Fruit fly (Drosophila melanogaster) whole organism, embryonic: Measurements from ENCODE around the gene CG5326.

Source experiments
- Bteb2 ChIP-seq: fragments of 200-800 bp; sonication (Bioruptor generic); optimal IDR thresholded peaks from 2 replicates; lab custom pipeline; 2016; ENCODE audit warnings: missing biosample characterization, missing genetic modification characterization
- CG10321 ChIP-seq: fragments of 200-800 bp; sonication (Bioruptor generic); IDR thresholded peaks from 2 replicates; pipeline ENCODE4 v1.3.6; 2022; ENCODE audit warnings: missing biosample characterization, missing genetic modification characterization
- CG11398 ChIP-seq: fragments of 200-800 bp; sonication (Bioruptor generic); optimal IDR thresholded peaks from 2 replicates; lab custom pipeline; 2016; ENCODE audit warnings: missing biosample characterization, missing genetic modification characterization
- CG13894 ChIP-seq: fragments of 200-800 bp; sonication (Bioruptor generic); optimal IDR thresholded peaks from 3 replicates; lab custom pipeline; 2018; ENCODE audit warnings: missing biosample characterization, mild to moderate bottlenecking, missing genetic modification characterization, moderate library complexity
- CG14710 ChIP-seq: fragments of 200-800 bp; sonication (Bioruptor generic); optimal IDR thresholded peaks from 3 replicates; lab custom pipeline; 2019; ENCODE audit warnings: missing biosample characterization, mild to moderate bottlenecking, missing genetic modification characterization, moderate library complexity
- CG14860 ChIP-seq: fragments of 200-800 bp; sonication (Bioruptor generic); IDR thresholded peaks from 3 replicates; pipeline ENCODE4 v1.3.6; 2022; ENCODE audit warnings: missing biosample characterization, missing genetic modification characterization; ENCODE audit not compliant: partially characterized antibody
- CG17568 ChIP-seq: fragments of 200-800 bp; sonication (Bioruptor generic); optimal IDR thresholded peaks from 2 replicates; lab custom pipeline; 2018; ENCODE audit warnings: missing biosample characterization, mild to moderate bottlenecking, missing genetic modification characterization, moderate library complexity
- CG18011 ChIP-seq: fragments of 200-800 bp; sonication (Bioruptor generic); optimal IDR thresholded peaks from 2 replicates; lab custom pipeline; 2017; ENCODE audit warnings: missing biosample characterization, missing genetic modification characterization, mild to moderate bottlenecking, moderate library complexity, missing genotype
- CG2116 ChIP-seq: fragments of 200-800 bp; sonication (Bioruptor generic); optimal IDR thresholded peaks from 3 replicates; lab custom pipeline; 2018; ENCODE audit warnings: missing biosample characterization, mild to moderate bottlenecking, missing genetic modification characterization
- CG30431 ChIP-seq: fragments of 200-800 bp; sonication (Bioruptor generic); optimal IDR thresholded peaks from 2 replicates; lab custom pipeline; 2017; ENCODE audit warnings: missing biosample characterization, missing genetic modification characterization
- CG31365 ChIP-seq: fragments of 200-800 bp; sonication (Bioruptor generic); optimal IDR thresholded peaks from 2 replicates; lab custom pipeline; 2018; ENCODE audit warnings: missing biosample characterization, mild to moderate bottlenecking, missing genetic modification characterization
- CG32772 ChIP-seq: fragments of 200-800 bp; sonication (Bioruptor generic); IDR thresholded peaks from 2 replicates; pipeline ENCODE4 v1.3.6; 2022; ENCODE audit warnings: missing biosample characterization, missing genetic modification characterization
- CG4617 ChIP-seq: fragments of 200-800 bp; sonication (Bioruptor generic); optimal IDR thresholded peaks from 3 replicates; lab custom pipeline; 2016; ENCODE audit warnings: missing biosample characterization, missing genetic modification characterization, borderline replicate concordance
- CG9215 ChIP-seq: fragments of 200-800 bp; sonication (Bioruptor generic); IDR thresholded peaks from 2 replicates; pipeline ENCODE4 v1.3.6; 2022; ENCODE audit warnings: missing biosample characterization, missing genetic modification characterization
- CG9609 ChIP-seq: fragments of 200-800 bp; sonication (Bioruptor generic); optimal IDR thresholded peaks from 3 replicates; lab custom pipeline; 2016; ENCODE audit warnings: missing biosample characterization, missing genetic modification characterization
- CG9817 ChIP-seq: fragments of 200-800 bp; sonication (Bioruptor generic); optimal IDR thresholded peaks from 2 replicates; lab custom pipeline; 2018; ENCODE audit warnings: missing biosample characterization, mild to moderate bottlenecking, missing genetic modification characterization, moderate library complexity
- Ets97D ChIP-seq: fragments of 200-800 bp; sonication (Bioruptor generic); optimal IDR thresholded peaks from 3 replicates; lab custom pipeline; 2016; ENCODE audit warnings: missing biosample characterization, missing genetic modification characterization
- Hsf ChIP-seq: fragments of 200-800 bp; sonication (Bioruptor generic); optimal IDR thresholded peaks from 3 replicates; lab custom pipeline; 2016; ENCODE audit warnings: missing biosample characterization, missing genetic modification characterization
- Max ChIP-seq: fragments of 200-800 bp; sonication (Bioruptor generic); optimal IDR thresholded peaks from 2 replicates; lab custom pipeline; 2016; ENCODE audit warnings: missing biosample characterization, mild to moderate bottlenecking, missing genetic modification characterization
- Myb ChIP-seq: fragments of 200-800 bp; sonication (Bioruptor generic); optimal IDR thresholded peaks from 2 replicates; lab custom pipeline; 2016; ENCODE audit warnings: missing biosample characterization, missing genetic modification characterization
- NC2β ChIP-seq: fragments of 200-800 bp; sonication (Bioruptor generic); optimal IDR thresholded peaks from 2 replicates; lab custom pipeline; 2016; ENCODE audit warnings: missing biosample characterization, missing genetic modification characterization
- Oli ChIP-seq: fragments of 200-800 bp; sonication (Bioruptor generic); optimal IDR thresholded peaks from 2 replicates; lab custom pipeline; 2018; ENCODE audit warnings: missing biosample characterization, mild to moderate bottlenecking, missing genetic modification characterization, moderate library complexity
- Sin3A ChIP-seq: fragments of >200 bp; optimal IDR thresholded peaks from 2 replicates; lab custom pipeline; 2018
- Sox100B ChIP-seq: fragments of 200-800 bp; sonication (Bioruptor generic); optimal IDR thresholded peaks from 3 replicates; lab custom pipeline; 2018; ENCODE audit warnings: missing biosample characterization, mild to moderate bottlenecking, missing genetic modification characterization
- Sry-δ ChIP-seq: fragments of 200-800 bp; sonication (Bioruptor generic); optimal IDR thresholded peaks from 2 replicates; lab custom pipeline; 2016; ENCODE audit warnings: missing biosample characterization, missing genetic modification characterization
- Trl ChIP-seq, 3 experiments: fragments of >200 bp in 2 of 3; fragments of 200-800 bp in 1 of 3; sonication (Bioruptor generic) in 1 of 3; optimal IDR thresholded peaks; 2 replicates in 1 of 3; 3 replicates in 2 of 3; lab custom pipeline; 2016 to 2017; ENCODE audit warnings: missing biosample characterization in 1 of 3, missing genetic modification characterization in 1 of 3
- bigmax ChIP-seq: fragments of 200-800 bp; sonication (Bioruptor generic); optimal IDR thresholded peaks from 2 replicates; lab custom pipeline; 2018; ENCODE audit warnings: missing biosample characterization, mild to moderate bottlenecking, missing genetic modification characterization
- crp ChIP-seq, 2 experiments: fragments of 200-800 bp; sonication (Bioruptor generic); optimal IDR thresholded peaks; 2 replicates in 1 of 2; 3 replicates in 1 of 2; lab custom pipeline; 2017; ENCODE audit warnings: missing biosample characterization in 2 of 2, missing genetic modification characterization in 2 of 2, mild to moderate bottlenecking in 1 of 2, moderate library complexity in 1 of 2
- ftz-f1 ChIP-seq: fragments of 200-800 bp; sonication (Bioruptor generic); optimal IDR thresholded peaks from 2 replicates; lab custom pipeline; 2016; ENCODE audit warnings: missing biosample characterization, missing genetic modification characterization
- gsb ChIP-seq: fragments of 200-800 bp; sonication (Bioruptor generic); IDR thresholded peaks from 2 replicates; pipeline ENCODE4 v1.3.6; 2022; ENCODE audit warnings: missing biosample characterization, missing genetic modification characterization
- h ChIP-seq: fragments of >200 bp; optimal IDR thresholded peaks from 2 replicates; lab custom pipeline; 2017
- hbn ChIP-seq: fragments of 200-800 bp; sonication (Bioruptor generic); IDR thresholded peaks from 2 replicates; pipeline ENCODE4 v1.3.6; 2022; ENCODE audit warnings: missing biosample characterization, missing genetic modification characterization; ENCODE audit not compliant: partially characterized antibody
- inv ChIP-seq: fragments of 200-800 bp; sonication (Bioruptor generic); IDR thresholded peaks from 2 replicates; pipeline ENCODE4 v1.3.6; 2022; ENCODE audit warnings: missing biosample characterization, missing genetic modification characterization; ENCODE audit not compliant: partially characterized antibody
- jigr1 ChIP-seq: fragments of 200-800 bp; sonication (Bioruptor generic); IDR thresholded peaks from 3 replicates; pipeline ENCODE4 v1.3.6; 2022; ENCODE audit warnings: missing biosample characterization, missing genetic modification characterization
- jing ChIP-seq: fragments of 200-800 bp; sonication (Bioruptor generic); optimal IDR thresholded peaks from 2 replicates; lab custom pipeline; 2018; ENCODE audit warnings: missing biosample characterization, mild to moderate bottlenecking, missing genetic modification characterization
- kay ChIP-seq: fragments of 200-800 bp; sonication (Bioruptor generic); optimal IDR thresholded peaks from 2 replicates; lab custom pipeline; 2016; ENCODE audit warnings: missing biosample characterization, missing genetic modification characterization
- knrl ChIP-seq: fragments of 200-800 bp; sonication (Bioruptor generic); IDR thresholded peaks from 3 replicates; pipeline ENCODE4 v1.3.6; 2022; ENCODE audit warnings: missing biosample characterization, missing genetic modification characterization; ENCODE audit not compliant: partially characterized antibody
- mld ChIP-seq: fragments of 200-800 bp; sonication (Bioruptor generic); IDR thresholded peaks from 3 replicates; pipeline ENCODE4 v1.3.6; 2022; ENCODE audit warnings: missing biosample characterization, missing genetic modification characterization; ENCODE audit not compliant: partially characterized antibody
- nerfin-1 ChIP-seq: fragments of 200-800 bp; sonication (Bioruptor generic); optimal IDR thresholded peaks from 3 replicates; lab custom pipeline; 2019; ENCODE audit warnings: missing biosample characterization, mild to moderate bottlenecking, missing genetic modification characterization, moderate library complexity
- nerfin-2 ChIP-seq: fragments of 200-800 bp; sonication (Bioruptor generic); IDR thresholded peaks from 2 replicates; pipeline ENCODE4 v1.3.6; 2022; ENCODE audit warnings: missing biosample characterization, missing genetic modification characterization; ENCODE audit not compliant: partially characterized antibody
- odd ChIP-seq: fragments of 200-800 bp; sonication (Bioruptor generic); optimal IDR thresholded peaks from 2 replicates; lab custom pipeline; 2017; ENCODE audit warnings: missing biosample characterization, mild to moderate bottlenecking, missing genetic modification characterization
- pb ChIP-seq: fragments of 200-800 bp; sonication (Bioruptor generic); optimal IDR thresholded peaks from 3 replicates; lab custom pipeline; 2016; ENCODE audit warnings: missing biosample characterization, missing genetic modification characterization
- phol ChIP-seq: fragments of 200-800 bp; sonication (Bioruptor generic); optimal IDR thresholded peaks from 3 replicates; lab custom pipeline; 2018; ENCODE audit warnings: missing biosample characterization, mild to moderate bottlenecking, missing genetic modification characterization, moderate library complexity
- ro ChIP-seq: fragments of 200-800 bp; sonication (Bioruptor generic); IDR thresholded peaks from 2 replicates; pipeline ENCODE4 v1.3.6; 2022; ENCODE audit warnings: missing biosample characterization, missing genetic modification characterization
- sens ChIP-seq: fragments of 200-800 bp; sonication (Bioruptor generic); peaks from one replicate; lab custom pipeline; 2016; ENCODE audit warnings: missing biosample characterization, missing genetic modification characterization
- tx ChIP-seq: fragments of 200-800 bp; sonication (Bioruptor generic); optimal IDR thresholded peaks from 2 replicates; lab custom pipeline; 2016; ENCODE audit warnings: missing biosample characterization, missing genetic modification characterization
- unc-4 ChIP-seq: fragments of 200-800 bp; sonication (Bioruptor generic); IDR thresholded peaks from 2 replicates; pipeline ENCODE4 v1.3.6; 2022; ENCODE audit warnings: missing biosample characterization, missing genetic modification characterization; ENCODE audit not compliant: partially characterized antibody
- unpg ChIP-seq: fragments of 200-800 bp; sonication (Bioruptor generic); optimal IDR thresholded peaks from 3 replicates; lab custom pipeline; 2018; ENCODE audit warnings: missing biosample characterization, mild to moderate bottlenecking, missing genetic modification characterization, moderate library complexity
- yki ChIP-seq: fragments of >200 bp; optimal IDR thresholded peaks from 3 replicates; lab custom pipeline; 2018
- zen ChIP-seq: fragments of 200-800 bp; sonication (Bioruptor generic); optimal IDR thresholded peaks from 3 replicates; lab custom pipeline; 2018; ENCODE audit warnings: missing biosample characterization, mild to moderate bottlenecking, missing genetic modification characterization, moderate library complexity
- zen2 ChIP-seq: fragments of 200-800 bp; sonication (Bioruptor generic); IDR thresholded peaks from 3 replicates; pipeline ENCODE4 v1.3.6; 2022; ENCODE audit warnings: missing biosample characterization, missing genetic modification characterization; ENCODE audit not compliant: partially characterized antibody

The CG5326 gene

dm6 chr3R:22487037-22487492 is 52.7 kb downstream of the CG5326 start, which contains the start of gene Pfdn5 (continued):
- peak; percentile 7 for TF ChIP-seq Bteb2
- peak; percentile 78 for TF ChIP-seq unc-4 (GFP tag; lab: Robert Waterston, UW)
- peak; percentile 93 for TF ChIP-seq kay (GFP tag; lab: Kevin White, UChicago)
- TF ChIP-seq Sox100B (GFP tag; lab: Kevin White, UChicago): no peak
- TF ChIP-seq hbn: peak; percentile 74
- peak; percentile 53 for TF ChIP-seq phol (tag; lab: Kevin White, UChicago)
- no peak for TF ChIP-seq CG17568 (GFP tag; lab: Kevin White, UChicago)
- no peak for TF ChIP-seq CG11398 (GFP tag; lab: Kevin White, UChicago)
- TF ChIP-seq nerfin-2 (GFP tag; lab: Robert Waterston, UW): peak; percentile 91
- no peak for TF ChIP-seq CG13894 (tag; lab: Kevin White, UChicago)
- TF ChIP-seq zen (tag; lab: Kevin White, UChicago): no peak
- no peak for TF ChIP-seq nerfin-1 (tag; lab: Kevin White, UChicago)
- peak; percentile 1 for TF ChIP-seq NC2β (GFP tag; lab: Kevin White, UChicago)
- TF ChIP-seq gsb (GFP tag; lab: Robert Waterston, UW): no peak
- no peak for TF ChIP-seq CG31365
- TF ChIP-seq CG30431 (GFP tag; lab: Kevin White, UChicago): no peak
- TF ChIP-seq CG14860 (GFP tag; lab: Robert Waterston, UW): peak; percentile 88
- TF ChIP-seq zen2 (GFP tag; lab: Robert Waterston, UW): peak; percentile 70
- TF ChIP-seq jigr1: no peak
- TF ChIP-seq Max (GFP tag; lab: Kevin White, UChicago): no peak
- TF ChIP-seq pb (GFP tag; lab: Kevin White, UChicago): no peak
- TF ChIP-seq ftz-f1 (GFP tag; lab: Kevin White, UChicago): peak; percentile 16
- peak; percentile 70 for TF ChIP-seq knrl (GFP tag; lab: Robert Waterston, UW)
- TF ChIP-seq CG4617 (GFP tag; lab: Kevin White, UChicago): peak; percentile 94
- no peak for TF ChIP-seq CG18011 (GFP tag; lab: Kevin White, UChicago)
- TF ChIP-seq unpg (GFP tag; lab: Kevin White, UChicago): no peak
- peak; percentile 12 for TF ChIP-seq tx (GFP tag; lab: Kevin White, UChicago)
- TF ChIP-seq Ets97D (GFP tag; lab: Kevin White, UChicago): peak; percentile 78
- TF ChIP-seq ro (GFP tag; lab: Robert Waterston, UW): no peak
- no peak for TF ChIP-seq h (lab: Kevin White, UChicago)
- TF ChIP-seq odd: no peak
- TF ChIP-seq Sin3A (lab: Kevin White, UChicago): peak; percentile 44
- no peak for TF ChIP-seq yki
- peak in 1 of 2 experiments; percentile 38 for TF ChIP-seq crp (GFP tag; optimal IDR thresholded peaks at IDR 0.05; lab: Kevin White, UChicago)
- TF ChIP-seq CG14710 (tag; lab: Kevin White, UChicago): peak; percentile 67
- peak; percentile 98 for TF ChIP-seq CG2116
- peak; percentile 87 for TF ChIP-seq mld (GFP tag; lab: Robert Waterston, UW)
- TF ChIP-seq jing: no peak
- peak; percentile 86 for TF ChIP-seq Sry-δ
- no peak for TF ChIP-seq CG9215
- TF ChIP-seq CG32772 (GFP tag; lab: Robert Waterston, UW): no peak
- TF ChIP-seq Oli: no peak
- peak; percentile 69 for TF ChIP-seq inv (GFP tag; lab: Robert Waterston, UW)
- TF ChIP-seq CG10321 (GFP tag; lab: Robert Waterston, UW): 0 out of 2 replicates have a peak, but pooled peaks have one; percentile 9
- TF ChIP-seq bigmax (GFP tag; lab: Kevin White, UChicago): peak; percentile 15
- TF ChIP-seq Myb (GFP tag; lab: Kevin White, UChicago): peak; percentile 76
- no peak for TF ChIP-seq CG9817 (tag; lab: Kevin White, UChicago)
- no peak for TF ChIP-seq CG9609
- TF ChIP-seq sens (GFP tag; lab: Kevin White, UChicago): peak; percentile 75
- TF ChIP-seq Hsf: no peak
- TF ChIP-seq Trl (optimal IDR thresholded peaks at IDR 0.05; lab: Kevin White, UChicago): no peak
- TF ChIP-seq Trl (GFP tag; optimal IDR thresholded peaks at IDR 0.05; lab: Kevin White, UChicago): peak; percentile 2
